Worm (Caenorhabditis elegans) whole organism, L3 larva: ENCODE data around the gene T20D4.15.
"Not testable (repeated sequence)": the region's sequence is repeated elsewhere in the genome, so short reads cannot be mapped to it uniquely, and the experiment has no call there.

ENCODE experiments used
- aly-2 ChIP-seq: fragments of 150-350 bp; optimal IDR thresholded peaks from 2 replicates; lab custom pipeline; 2014; ENCODE audit warnings: missing biosample characterization, missing genetic modification characterization
- ama-1 ChIP-seq: fragments of 150-350 bp; optimal IDR thresholded peaks from 2 replicates; lab custom pipeline; 2018
- ceh-9 ChIP-seq: sonication (generic microtip); optimal IDR thresholded peaks from 2 replicates; lab custom pipeline; 2018; ENCODE audit warnings: missing biosample characterization, missing genetic modification characterization
- elt-1 ChIP-seq: fragments of 150-350 bp; optimal IDR thresholded peaks from 2 replicates; lab custom pipeline; 2014; ENCODE audit warnings: missing biosample characterization, missing genetic modification characterization
- nhr-12 ChIP-seq: fragments of 150-350 bp; optimal IDR thresholded peaks from 2 replicates; lab custom pipeline; 2014; ENCODE audit warnings: missing biosample characterization, missing genetic modification characterization
- nhr-28 ChIP-seq: fragments of 150-350 bp; optimal IDR thresholded peaks from 2 replicates; lab custom pipeline; 2014; ENCODE audit warnings: missing biosample characterization, missing genetic modification characterization
- snpc-4 ChIP-seq: fragments of 150-350 bp; optimal IDR thresholded peaks from 2 replicates; lab custom pipeline; 2014; ENCODE audit warnings: missing biosample characterization, missing genetic modification characterization
- unc-62 ChIP-seq: fragments of 150-350 bp; sonication (generic microtip); optimal IDR thresholded peaks from 4 replicates; lab custom pipeline; 2014; ENCODE audit warnings: missing biosample characterization, missing genetic modification reagents, missing genetic modification characterization

- TF ChIP-seq elt-1 (tag; lab: Kevin White, UChicago); ama-1 (lab: Kevin White, UChicago); snpc-4 (tag; lab: Kevin White, UChicago); ceh-9 (tag; lab: Kevin White, UChicago); unc-62 (GFP tag; lab: Kevin White, UChicago); aly-2 (tag; lab: Kevin White, UChicago); nhr-28 (tag; lab: Kevin White, UChicago); nhr-12 (tag; lab: Kevin White, UChicago): not testable (repeated sequence)
These were observed 5.4 kb upstream of the T20D4.15 start, which contains the start of gene T20D4.10 for ce11 chrV:3399952-3400351.
